Worm (Caenorhabditis elegans) whole organism, midembryonic: ENCODE data around the gene mua-6.
"Not testable (repeated sequence)": the region's sequence is repeated elsewhere in the genome, so short reads cannot be mapped to it uniquely, and the experiment has no call there.

Experiments
- cog-1 ChIP-seq: sonication (generic microtip); optimal IDR thresholded peaks from 2 replicates; lab custom pipeline; 2016; ENCODE audit warnings: missing genetic modification characterization, missing compliant biosample characterization
- klf-2 ChIP-seq: fragments of 200-800 bp; sonication (Bioruptor generic); conservative IDR thresholded peaks from 2 replicates; pipeline ENCODE4 v1.3.6; 2022; ENCODE audit warnings: missing genetic modification reagents, missing genetic modification characterization, missing compliant biosample characterization
- tab-1 ChIP-seq: fragments of 200-800 bp; sonication (Bioruptor generic); IDR thresholded peaks from 2 replicates; pipeline ENCODE4 v1.3.6; 2022; ENCODE audit warnings: missing genetic modification characterization, missing compliant biosample characterization

Gene mua-6

DNA sequence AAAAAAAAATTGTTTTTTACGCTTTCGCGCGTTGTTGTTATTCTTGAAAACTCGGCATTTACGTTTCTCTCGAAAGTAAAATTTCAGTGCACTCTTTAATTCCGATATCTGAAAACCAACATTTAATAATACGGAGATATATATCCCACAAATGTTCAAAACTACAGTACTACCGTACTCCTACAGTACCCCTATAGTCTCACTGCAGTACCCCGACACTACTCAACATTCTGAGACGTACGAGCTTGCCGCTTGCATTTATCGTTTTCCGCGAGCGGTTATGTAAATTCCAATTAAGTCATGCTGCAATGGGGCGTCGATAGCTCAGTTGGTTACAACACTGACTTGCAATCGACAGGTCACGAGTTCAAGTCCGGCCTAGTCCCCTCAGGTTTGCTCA lies 52.4 kb downstream of the mua-6 start, which contains the start of gene F23A7.8:
Gene F23A7.8, plus strand, starts transcription at position 301 of the 400 bp plus-strand sequence.
- not testable (repeated sequence) for TF ChIP-seq tab-1 (GFP tag; lab: Robert Waterston, UW); cog-1 (tag; lab: Kevin White, UChicago); klf-2 (GFP tag; lab: Robert Waterston, UW)

DNA sequence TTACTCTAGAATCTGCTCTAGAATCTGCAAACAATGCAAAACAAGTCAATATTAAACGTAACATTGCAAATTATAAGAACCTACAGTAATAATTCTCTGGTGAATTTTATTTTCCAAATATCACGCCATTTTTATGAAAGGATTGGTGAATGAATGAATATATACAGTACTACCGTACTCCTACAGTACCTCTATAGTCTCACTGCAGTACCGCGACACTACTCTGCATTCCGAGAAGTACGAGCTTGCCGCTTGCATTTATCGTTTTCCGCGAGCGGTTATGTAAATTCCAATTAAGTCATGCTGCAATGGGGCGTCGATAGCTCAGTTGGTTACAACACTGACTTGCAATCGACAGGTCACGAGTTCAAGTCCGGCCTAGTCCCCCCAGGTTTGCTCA lies 53.2 kb downstream of the mua-6 start, which contains the start of gene F23A7.4:
Gene F23A7.4, plus strand, starts transcription at position 301 of the 400 bp plus-strand sequence.
- not testable (repeated sequence) for TF ChIP-seq klf-2 (GFP tag; lab: Robert Waterston, UW); tab-1 (GFP tag; lab: Robert Waterston, UW); cog-1 (tag; lab: Kevin White, UChicago)
